Fruit fly (Drosophila melanogaster): ENCODE measurements around the gene CG31269.
A peak's percentile ranks its signal among the peaks of the same experiment; 100 is the strongest.

Gene CG31269

dm6 chr3R:17151376-17152026, 24.6 kb downstream of the CG31269 start, which contains the start of gene CG5292:
CG5292 (plus strand) TSS chr3R:17151861.
- TF ChIP-seq CG8632 (GFP tag; optimal IDR thresholded peaks at IDR 0.05) (peak; percentile 1), esn (GFP tag; optimal IDR thresholded peaks at IDR 0.05) (no peak), CG34406 (GFP tag; optimal IDR thresholded peaks at IDR 0.05) (no peak), CG3032 (tag; optimal IDR thresholded peaks at IDR 0.05) (peak; percentile 53), acj6 (GFP tag; optimal IDR thresholded peaks at IDR 0.05) (no peak), cyc (GFP tag; optimal IDR thresholded peaks at IDR 0.05) (peak; percentile 22), fd59A (GFP tag; optimal IDR thresholded peaks at IDR 0.05) (no peak), Met (GFP tag; optimal IDR thresholded peaks at IDR 0.05) (no peak), svp (GFP tag) (peak; percentile 84), CG16779 (tag; optimal IDR thresholded peaks at IDR 0.05) (no peak), Eip93F (GFP tag; optimal IDR thresholded peaks at IDR 0.05) (no peak), Gug (GFP tag; IDR thresholded peaks at IDR 0.05) (no peak), spab (GFP tag; optimal IDR thresholded peaks at IDR 0.05) (no peak), CG1621 (tag; optimal IDR thresholded peaks at IDR 0.05) (peak; percentile 28), Smox (GFP tag; optimal IDR thresholded peaks at IDR 0.05) (peak; percentile 54), Sox15 (GFP tag; optimal IDR thresholded peaks at IDR 0.05) (no peak), CG31627 (GFP tag; optimal IDR thresholded peaks at IDR 0.05) (peak; percentile 27), CG6163 (GFP tag; IDR thresholded peaks at IDR 0.05) (peak; percentile 69; the same call in 2 of the 3 replicates), CG11762 (GFP tag; optimal IDR thresholded peaks at IDR 0.05; ENCODE audit: insufficient read depth) (no peak), Sox14 (GFP tag; optimal IDR thresholded peaks at IDR 0.05) (no peak), Lpt (GFP tag; optimal IDR thresholded peaks at IDR 0.05) (no peak), Eip75B (GFP tag; optimal IDR thresholded peaks at IDR 0.05) (no peak), CG6792 (GFP tag; optimal IDR thresholded peaks at IDR 0.05) (peak; percentile 52), CG6276 (GFP tag; optimal IDR thresholded peaks at IDR 0.05) (no peak), topi (GFP tag; optimal IDR thresholded peaks at IDR 0.05) (no peak), eg (GFP tag; IDR thresholded peaks at IDR 0.05) (peak; percentile 74), Sox102F (GFP tag; optimal IDR thresholded peaks at IDR 0.05) (peak; percentile 31), CG11902 (GFP tag; optimal IDR thresholded peaks at IDR 0.05) (no peak), CG9139 (GFP tag; optimal IDR thresholded peaks at IDR 0.05) (no peak), pdm3 (GFP tag; optimal IDR thresholded peaks at IDR 0.05) (no peak), CG11294 (GFP tag; IDR thresholded peaks at IDR 0.05) (no peak), CG8119 (GFP tag; IDR thresholded peaks at IDR 0.05) (peak; percentile 56; the same call in 2 of the 3 replicates), CG32006 (GFP tag; optimal IDR thresholded peaks at IDR 0.05) (no peak), fkh (GFP tag; optimal IDR thresholded peaks at IDR 0.05) (no peak), CG7368 (GFP tag; optimal IDR thresholded peaks at IDR 0.05) (no peak), CG6854 (GFP tag; optimal IDR thresholded peaks at IDR 0.05) (no peak), lz (GFP tag; optimal IDR thresholded peaks at IDR 0.05) (peak; percentile 55), fd85E (GFP tag; optimal IDR thresholded peaks at IDR 0.05) (no peak), Blimp-1 (GFP tag; optimal IDR thresholded peaks at IDR 0.05) (no peak), Ets96B (tag; optimal IDR thresholded peaks at IDR 0.05) (no peak), CG8319 (GFP tag; optimal IDR thresholded peaks at IDR 0.05) (peak; percentile 45), CG3919 (GFP tag; optimal IDR thresholded peaks at IDR 0.05) (peak; percentile 50), CG4318 (GFP tag; optimal IDR thresholded peaks at IDR 0.05) (no peak), vri (GFP tag; optimal IDR thresholded peaks at IDR 0.05) (no peak), Eip78C (GFP tag) (no peak), dac (GFP tag; optimal IDR thresholded peaks at IDR 0.05) (no peak), dsx (GFP tag; optimal IDR thresholded peaks at IDR 0.05; ENCODE audit: poor library complexity, severe bottlenecking) (no peak), Hr39 (GFP tag; optimal IDR thresholded peaks at IDR 0.05) (peak; percentile 37), ss (GFP tag; optimal IDR thresholded peaks at IDR 0.05) (no peak), CG15336 (GFP tag; IDR thresholded peaks at IDR 0.05) (peak; percentile 49; the same call in 1 of the 2 replicates), net (GFP tag; optimal IDR thresholded peaks at IDR 0.05) (peak; percentile 51), OdsH (GFP tag; optimal IDR thresholded peaks at IDR 0.05) (no peak)
